Worm (Caenorhabditis elegans) whole organism, L3 larva: ENCODE data around the gene exos-2.
A peak's percentile ranks its signal among the peaks of the same experiment; 100 is the strongest.

Experiments used
- R02D3.7 ChIP-seq: fragments of 150-350 bp; optimal IDR thresholded peaks from 2 replicates; lab custom pipeline; 2014; ENCODE audit warnings: missing biosample characterization, missing genetic modification characterization
- ZK546.5 ChIP-seq: sonication (generic microtip); optimal IDR thresholded peaks from 2 replicates; lab custom pipeline; 2017; ENCODE audit warnings: missing biosample characterization, missing genetic modification characterization
- ama-1 ChIP-seq: fragments of 150-350 bp; optimal IDR thresholded peaks from 2 replicates; lab custom pipeline; 2018
- ceh-16 ChIP-seq: sonication (generic microtip); optimal IDR thresholded peaks from 2 replicates; lab custom pipeline; 2017; ENCODE audit warnings: missing biosample characterization, missing genetic modification characterization
- ceh-28 ChIP-seq: fragments of 150-350 bp; optimal IDR thresholded peaks from 2 replicates; lab custom pipeline; 2014; ENCODE audit warnings: missing biosample characterization, missing genetic modification reagents, missing genetic modification characterization
- ceh-82 ChIP-seq: fragments of 150-350 bp; optimal IDR thresholded peaks from 2 replicates; lab custom pipeline; 2014; ENCODE audit warnings: missing biosample characterization, missing genetic modification characterization
- ceh-9 ChIP-seq: sonication (generic microtip); optimal IDR thresholded peaks from 2 replicates; lab custom pipeline; 2018; ENCODE audit warnings: missing biosample characterization, missing genetic modification characterization
- daf-12 ChIP-seq: fragments of 150-350 bp; optimal IDR thresholded peaks from 2 replicates; lab custom pipeline; 2014; ENCODE audit warnings: missing biosample characterization, missing genetic modification reagents, missing genetic modification characterization
- egl-27 ChIP-seq: sonication (generic microtip); optimal IDR thresholded peaks from 4 replicates; lab custom pipeline; 2017; ENCODE audit warnings: missing biosample characterization, missing genetic modification reagents, missing genetic modification characterization
- elt-2 ChIP-seq: sonication (generic microtip); optimal IDR thresholded peaks from 2 replicates; lab custom pipeline; 2016; ENCODE audit warnings: missing genetic modification reagents, mild to moderate bottlenecking, missing genetic modification characterization, missing compliant biosample characterization
- eor-1 ChIP-seq, 2 experiments: fragments of 150-350 bp; optimal IDR thresholded peaks; 2 replicates each; lab custom pipeline; 2014 to 2018; ENCODE audit warnings: missing biosample characterization in 2 of 2, missing genetic modification characterization in 2 of 2
- fkh-10 ChIP-seq: sonication (generic microtip); optimal IDR thresholded peaks from 2 replicates; lab custom pipeline; 2017; ENCODE audit warnings: missing biosample characterization, missing genetic modification reagents, missing genetic modification characterization
- fkh-2 ChIP-seq: fragments of 150-350 bp; optimal IDR thresholded peaks from 2 replicates; lab custom pipeline; 2014; ENCODE audit warnings: missing biosample characterization, missing genetic modification reagents, missing genetic modification characterization
- fos-1 ChIP-seq: fragments of 150-350 bp; optimal IDR thresholded peaks from 2 replicates; lab custom pipeline; 2014; ENCODE audit warnings: missing biosample characterization, missing genetic modification characterization
- hmg-11 ChIP-seq: sonication (generic microtip); optimal IDR thresholded peaks from 2 replicates; lab custom pipeline; 2016; ENCODE audit warnings: missing genetic modification characterization, missing compliant biosample characterization
- lin-15B ChIP-seq: fragments of 150-350 bp; optimal IDR thresholded peaks from 2 replicates; lab custom pipeline; 2014; ENCODE audit warnings: missing biosample characterization, missing genetic modification characterization
- mdl-1 ChIP-seq: fragments of 150-350 bp; optimal IDR thresholded peaks from 2 replicates; lab custom pipeline; 2014; ENCODE audit warnings: missing biosample characterization, missing genetic modification characterization
- mml-1 ChIP-seq: fragments of 150-350 bp; sonication (generic microtip); optimal IDR thresholded peaks from 3 replicates; lab custom pipeline; 2014; ENCODE audit warnings: missing biosample characterization, missing genetic modification characterization
- nfya-1 ChIP-seq: sonication (generic microtip); optimal IDR thresholded peaks from 2 replicates; lab custom pipeline; 2017; ENCODE audit warnings: missing genetic modification characterization, mild to moderate bottlenecking, missing compliant biosample characterization, antibody characterized with exemption, moderate library complexity; ENCODE audit not compliant: insufficient read depth
- nhr-12 ChIP-seq: fragments of 150-350 bp; optimal IDR thresholded peaks from 2 replicates; lab custom pipeline; 2014; ENCODE audit warnings: missing biosample characterization, missing genetic modification characterization
- nhr-237 ChIP-seq: fragments of 150-350 bp; optimal IDR thresholded peaks from 2 replicates; lab custom pipeline; 2014; ENCODE audit warnings: missing biosample characterization, missing genetic modification characterization
- nhr-25 ChIP-seq: sonication (generic microtip); optimal IDR thresholded peaks from 2 replicates; lab custom pipeline; 2017; ENCODE audit warnings: missing biosample characterization, missing genetic modification characterization
- nhr-28 ChIP-seq: fragments of 150-350 bp; optimal IDR thresholded peaks from 2 replicates; lab custom pipeline; 2014; ENCODE audit warnings: missing biosample characterization, missing genetic modification characterization
- nhr-43 ChIP-seq: sonication (generic microtip); optimal IDR thresholded peaks from 2 replicates; lab custom pipeline; 2016; ENCODE audit warnings: mild to moderate bottlenecking, missing genetic modification characterization, missing compliant biosample characterization; ENCODE audit not compliant: poor library complexity, severe bottlenecking
- nhr-67 ChIP-seq: fragments of 150-350 bp; optimal IDR thresholded peaks from 2 replicates; lab custom pipeline; 2014; ENCODE audit warnings: missing biosample characterization, missing genetic modification characterization
- nhr-76 ChIP-seq: fragments of 150-350 bp; sonication (generic microtip); optimal IDR thresholded peaks from 5 replicates; lab custom pipeline; 2014; ENCODE audit warnings: missing biosample characterization, missing genetic modification characterization
- nhr-77 ChIP-seq: fragments of 150-350 bp; optimal IDR thresholded peaks from 2 replicates; lab custom pipeline; 2014; ENCODE audit warnings: missing biosample characterization, missing genetic modification characterization
- pha-4 ChIP-seq: fragments of 150-350 bp; optimal IDR thresholded peaks from 2 replicates; lab custom pipeline; 2014; ENCODE audit warnings: missing biosample characterization, missing genetic modification reagents, missing genetic modification characterization
- pqm-1 ChIP-seq: fragments of 150-350 bp; optimal IDR thresholded peaks from 2 replicates; lab custom pipeline; 2017; ENCODE audit warnings: missing biosample characterization, missing genetic modification characterization, inconsistent platforms
- sea-2 ChIP-seq: fragments of 150-350 bp; sonication (generic microtip); optimal IDR thresholded peaks from 4 replicates; lab custom pipeline; 2014; ENCODE audit warnings: missing biosample characterization, missing genetic modification reagents, missing genetic modification characterization
- tbx-2 ChIP-seq: sonication (generic microtip); optimal IDR thresholded peaks from 2 replicates; lab custom pipeline; 2016; ENCODE audit warnings: mild to moderate bottlenecking, missing genetic modification characterization, missing compliant biosample characterization
- unc-39 ChIP-seq: sonication (generic microtip); optimal IDR thresholded peaks from 4 replicates; lab custom pipeline; 2017; ENCODE audit warnings: missing biosample characterization, missing genetic modification characterization
- ztf-11 ChIP-seq: fragments of 150-350 bp; optimal IDR thresholded peaks from 2 replicates; lab custom pipeline; 2014; ENCODE audit warnings: missing biosample characterization, missing genetic modification characterization
- ztf-4 ChIP-seq: fragments of 150-350 bp; optimal IDR thresholded peaks from 2 replicates; lab custom pipeline; 2014; ENCODE audit warnings: missing biosample characterization, missing genetic modification characterization

The exos-2 gene

DNA sequence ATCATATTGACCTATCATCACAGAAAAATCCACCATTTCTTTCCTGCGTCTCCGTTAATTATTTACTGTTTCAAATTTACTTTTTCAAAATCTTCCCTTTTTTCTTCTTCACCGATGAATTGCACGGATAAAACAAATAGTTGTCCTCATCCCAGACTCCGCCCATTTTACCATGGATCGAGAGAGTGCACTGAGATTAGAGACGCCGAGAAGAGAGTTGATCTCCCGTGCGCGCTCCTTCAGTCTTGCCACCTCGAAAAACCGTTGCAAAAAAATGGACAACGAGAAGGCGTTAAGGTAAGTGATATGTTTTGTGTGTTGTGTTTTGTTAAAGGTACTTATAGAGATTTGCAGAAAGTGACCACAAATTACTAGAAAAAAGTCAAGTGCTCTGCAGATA, 22.8 kb downstream of the exos-2 start, which contains the start of gene dlc-5:
Gene dlc-5, plus strand, starts transcription at position 154 of the 400 bp plus-strand sequence.
- TF ChIP-seq pha-4 (peak; percentile 57), nhr-28 (no peak), R02D3.7 (tag; lab: Kevin White, UChicago) (no peak)

ce11 chrIV:6441601-6442000, 26.3 kb downstream of the exos-2 start, which contains the start of gene Y73B6BL.31:
Y73B6BL.31 (plus strand) TSS chrIV:6441901.
- TF ChIP-seq nhr-12 (no peak), unc-39 (tag; lab: Kevin White, UChicago) (no peak), nhr-43 (tag; lab: Kevin White, UChicago) (no peak), daf-12 (tag; lab: Kevin White, UChicago) (no peak), fkh-2 (no peak), fos-1 (tag; lab: Kevin White, UChicago) (no peak)
- TF ChIP-seq, all 47 proteins: peak for 0

DNA sequence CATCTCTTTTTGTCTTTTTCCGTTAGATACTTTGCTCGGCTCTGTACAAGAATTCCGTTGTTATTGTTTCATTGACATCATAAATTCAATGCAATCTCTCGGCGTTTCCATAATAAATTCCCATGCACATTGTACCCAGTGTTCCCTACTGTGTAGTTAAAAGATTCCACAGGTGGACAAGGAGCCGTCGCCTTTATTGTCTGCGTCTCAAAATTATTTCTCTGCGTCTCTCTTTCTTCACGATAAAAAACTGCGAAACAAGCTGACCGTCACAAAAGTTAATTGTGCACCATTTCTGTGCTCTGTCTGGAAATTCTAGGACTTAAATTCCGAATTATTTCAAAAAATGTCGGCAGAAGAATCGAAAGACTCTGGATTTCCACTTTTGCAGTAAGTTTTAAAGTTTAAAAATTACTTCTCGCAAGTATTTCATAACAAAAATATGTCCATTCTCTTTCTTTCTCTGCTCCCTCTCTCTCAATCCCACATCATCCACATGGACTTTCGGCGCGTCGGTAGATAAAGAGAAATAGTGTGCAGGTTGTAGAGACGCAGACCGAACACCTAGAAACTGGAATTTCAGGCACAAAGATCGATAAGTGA, 26.8 kb downstream of the exos-2 start:
- TF ChIP-seq pqm-1 (tag; lab: Kevin White, UChicago) (peak; percentile 52), mdl-1 (tag; lab: Kevin White, UChicago) (peak; percentile 1), elt-2 (tag; lab: Kevin White, UChicago) (peak; percentile 77), nhr-67 (tag; lab: Kevin White, UChicago) (no peak), lin-15B (tag; lab: Kevin White, UChicago) (peak; percentile 15), pha-4 (peak; percentile 32), ceh-28 (tag; lab: Kevin White, UChicago) (peak; percentile 31), hmg-11 (peak; percentile 36), R02D3.7 (tag; lab: Kevin White, UChicago) (no peak), nhr-25 (tag; lab: Kevin White, UChicago) (peak; percentile 18), tbx-2 (tag; lab: Kevin White, UChicago) (no peak), ceh-9 (tag; lab: Kevin White, UChicago) (no peak), nhr-43 (tag; lab: Kevin White, UChicago) (peak; percentile 46), nfya-1 (tag; lab: Kevin White, UChicago) (peak; percentile 7)

DNA sequence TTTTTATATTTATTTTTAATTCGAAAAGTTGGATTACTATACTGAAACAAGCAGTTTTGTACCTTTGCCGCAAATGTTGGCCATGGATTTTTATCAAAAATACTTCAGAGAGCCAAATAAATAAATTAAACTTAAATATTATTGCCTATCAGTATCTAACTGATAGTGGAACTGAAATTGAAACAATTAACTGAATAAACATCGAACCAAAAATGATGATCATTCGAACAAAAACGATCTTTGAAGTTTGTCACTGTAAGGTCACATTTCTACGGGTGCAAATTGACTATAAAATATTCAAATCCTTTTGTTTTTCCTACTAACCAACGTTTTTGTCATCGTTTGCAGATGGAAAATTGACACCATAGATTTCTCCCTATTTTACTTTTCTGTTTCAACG, 27.7 kb downstream of the exos-2 start:
- TF ChIP-seq eor-1 (tag; optimal IDR thresholded peaks at IDR 0.05; lab: Kevin White, UChicago) (no peak), pqm-1 (tag; lab: Kevin White, UChicago) (peak; percentile 69), ZK546.5 (no peak), sea-2 (no peak), ceh-9 (tag; lab: Kevin White, UChicago) (no peak), elt-2 (tag; lab: Kevin White, UChicago) (peak; percentile 33)

DNA sequence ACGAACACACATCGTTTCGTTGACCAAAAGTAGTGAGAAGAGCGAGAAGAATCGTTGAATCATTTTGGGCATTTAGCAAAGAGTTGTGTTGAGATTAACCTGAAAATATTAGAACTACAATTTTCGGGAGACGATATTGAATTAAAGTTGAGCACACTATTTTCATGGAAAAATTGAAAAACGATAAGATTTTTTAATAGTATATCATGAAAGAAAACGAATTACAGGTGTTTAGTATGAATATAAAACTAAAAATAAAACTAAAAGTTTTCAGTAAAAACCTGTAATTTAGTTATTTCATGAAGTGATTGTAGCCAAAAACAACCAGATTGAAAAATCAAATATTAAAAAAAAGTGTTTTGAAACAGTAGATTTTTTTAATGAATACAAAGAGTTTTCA, 42.2 kb downstream of the exos-2 start, which contains the start of gene lgc-10:
Gene lgc-10, minus strand, starts transcription at position 101 of the 400 bp plus-strand sequence.
- TF ChIP-seq nhr-76 (tag; lab: Kevin White, UChicago) (no peak), ceh-16 (tag; lab: Kevin White, UChicago) (no peak), ceh-28 (tag; lab: Kevin White, UChicago) (no peak), ztf-4 (tag; lab: Kevin White, UChicago) (no peak), nhr-43 (tag; lab: Kevin White, UChicago) (no peak), lin-15B (tag; lab: Kevin White, UChicago) (no peak), egl-27 (tag; lab: Kevin White, UChicago) (no peak), mdl-1 (tag; lab: Kevin White, UChicago) (no peak), eor-1 (tag; optimal IDR thresholded peaks at IDR 0.05; lab: Kevin White, UChicago) (no peak), fkh-10 (GFP tag; lab: Kevin White, UChicago) (no peak), nfya-1 (tag; lab: Kevin White, UChicago) (no peak), mml-1 (tag; lab: Kevin White, UChicago) (no peak), ztf-11 (tag; lab: Kevin White, UChicago) (no peak)

ce11 chrIV:6460596-6460995, 45.3 kb downstream of the exos-2 start:
- TF ChIP-seq nhr-77 (tag; lab: Kevin White, UChicago) (no peak), sea-2 (no peak), ceh-82 (tag; lab: Kevin White, UChicago) (no peak), nhr-237 (tag; lab: Kevin White, UChicago) (no peak), nhr-67 (tag; lab: Kevin White, UChicago) (no peak), ama-1 (no peak), nhr-12 (no peak), fkh-2 (no peak), eor-1 (tag; optimal IDR thresholded peaks at IDR 0.05; lab: Kevin White, UChicago) (no peak), nhr-76 (tag; lab: Kevin White, UChicago) (no peak)
